Worm (Caenorhabditis elegans) whole organism, young adult: Measurements from ENCODE around the gene F25H8.2.
A peak's percentile ranks its signal among the peaks of the same experiment; 100 is the strongest.

ENCODE experiments used
- B0035.1 ChIP-seq: sonication (generic microtip); optimal IDR thresholded peaks from 2 replicates; lab custom pipeline; 2016; ENCODE audit warnings: missing genetic modification characterization, mild to moderate bottlenecking, missing compliant biosample characterization, missing genotype, missing genetic modification reagents
- B0261.1 ChIP-seq: sonication (generic microtip); optimal IDR thresholded peaks from 2 replicates; lab custom pipeline; 2016; ENCODE audit warnings: mild to moderate bottlenecking, missing genetic modification characterization, moderate library complexity, missing compliant biosample characterization
- C06A6.2 ChIP-seq: fragments of 200-800 bp; sonication (Bioruptor generic); conservative IDR thresholded peaks from 2 replicates; pipeline ENCODE4 v1.3.6; 2022; ENCODE audit warnings: missing genetic modification characterization, missing compliant biosample characterization
- D2030.7 ChIP-seq: fragments of 200-800 bp; sonication (Bioruptor generic); IDR thresholded peaks from 2 replicates; pipeline ENCODE4 v1.3.6; 2022; ENCODE audit warnings: missing genetic modification reagents, missing genetic modification characterization, missing compliant biosample characterization
- F10E7.11 ChIP-seq: sonication (generic microtip); optimal IDR thresholded peaks from 2 replicates; lab custom pipeline; 2017; ENCODE audit warnings: mild to moderate bottlenecking, missing genetic modification characterization, moderate library complexity, missing compliant biosample characterization
- F23B12.7 ChIP-seq: sonication (generic microtip); optimal IDR thresholded peaks from 2 replicates; lab custom pipeline; 2017; ENCODE audit warnings: missing genetic modification characterization, mild to moderate bottlenecking, missing compliant biosample characterization, antibody characterized with exemption, moderate library complexity; ENCODE audit not compliant: insufficient read depth
- F52B5.7 ChIP-seq: sonication (generic microtip); optimal IDR thresholded peaks from 2 replicates; lab custom pipeline; 2016; ENCODE audit warnings: mild to moderate bottlenecking, missing genetic modification characterization, missing compliant biosample characterization
- F55B11.4 ChIP-seq: sonication (generic microtip); optimal IDR thresholded peaks from 2 replicates; lab custom pipeline; 2016; ENCODE audit warnings: missing compliant biosample characterization, missing genetic modification characterization, borderline replicate concordance; ENCODE audit not compliant: insufficient read depth
- K12H6.12 ChIP-seq: fragments of 200-800 bp; sonication (Bioruptor generic); optimal IDR thresholded peaks from 2 replicates; lab custom pipeline; 2018; ENCODE audit warnings: mild to moderate bottlenecking, missing genetic modification characterization, missing compliant biosample characterization
- Y53G8AR.9 ChIP-seq: fragments of 200-800 bp; sonication (Bioruptor generic); conservative IDR thresholded peaks from 2 replicates; pipeline ENCODE4 v1.3.6; 2022; ENCODE audit warnings: missing genetic modification reagents, missing genetic modification characterization, missing compliant biosample characterization
- Y56A3A.18 ChIP-seq: fragments of 200-800 bp; sonication (Bioruptor generic); IDR thresholded peaks from 2 replicates; pipeline ENCODE4 v1.3.6; 2022; ENCODE audit warnings: missing genetic modification reagents, missing genetic modification characterization, missing compliant biosample characterization
- Y67H2A.10 ChIP-seq: fragments of 200-800 bp; sonication (Bioruptor generic); conservative IDR thresholded peaks from 2 replicates; pipeline ENCODE4 v1.3.6; 2022; ENCODE audit warnings: missing genetic modification reagents, missing genetic modification characterization, missing compliant biosample characterization
- ZK185.1 ChIP-seq: sonication (generic microtip); optimal IDR thresholded peaks from 2 replicates; lab custom pipeline; 2016; ENCODE audit warnings: mild to moderate bottlenecking, missing genetic modification characterization, missing compliant biosample characterization; ENCODE audit not compliant: poor library complexity, severe bottlenecking
- attf-6 ChIP-seq: fragments of 200-800 bp; sonication (Bioruptor generic); IDR thresholded peaks from 2 replicates; pipeline ENCODE4 v1.3.6; 2022; ENCODE audit warnings: missing genetic modification reagents, missing genetic modification characterization, missing compliant biosample characterization
- ceh-100 ChIP-seq: fragments of 200-800 bp; sonication (Bioruptor generic); IDR thresholded peaks from 2 replicates; pipeline ENCODE4 v1.3.6; 2022; ENCODE audit warnings: missing genetic modification reagents, missing genetic modification characterization, missing compliant biosample characterization
- ceh-27 ChIP-seq: fragments of 200-800 bp; sonication (Bioruptor generic); optimal IDR thresholded peaks from 2 replicates; lab custom pipeline; 2018; ENCODE audit warnings: mild to moderate bottlenecking, missing genetic modification characterization, moderate library complexity, missing compliant biosample characterization
- ceh-79 ChIP-seq: sonication (generic microtip); optimal IDR thresholded peaks from 2 replicates; lab custom pipeline; 2017; ENCODE audit warnings: mild to moderate bottlenecking, missing genetic modification characterization, missing compliant biosample characterization
- egl-18 ChIP-seq: fragments of 200-800 bp; sonication (Bioruptor generic); IDR thresholded peaks from 2 replicates; pipeline ENCODE4 v1.3.6; 2022; ENCODE audit warnings: missing genetic modification reagents, missing genetic modification characterization, missing compliant biosample characterization
- egl-44 ChIP-seq: fragments of 200-800 bp; sonication (Bioruptor generic); IDR thresholded peaks from 2 replicates; pipeline ENCODE4 v1.3.6; 2022; ENCODE audit warnings: missing genetic modification reagents, missing genetic modification characterization, missing compliant biosample characterization
- egrh-3 ChIP-seq: fragments of 200-800 bp; sonication (Bioruptor generic); IDR thresholded peaks from 2 replicates; pipeline ENCODE4 v1.3.6; 2022; ENCODE audit warnings: missing genetic modification reagents, missing genetic modification characterization, missing compliant biosample characterization
- hlh-12 ChIP-seq: sonication (generic microtip); optimal IDR thresholded peaks from 2 replicates; lab custom pipeline; 2016; ENCODE audit warnings: missing genetic modification characterization, missing compliant biosample characterization
- hmg-20 ChIP-seq: fragments of 200-800 bp; sonication (Bioruptor generic); IDR thresholded peaks from 2 replicates; pipeline ENCODE4 v1.3.6; 2022; ENCODE audit warnings: missing genetic modification reagents, missing genetic modification characterization, missing compliant biosample characterization
- hsf-1 ChIP-seq: fragments of 200-800 bp; sonication (Bioruptor generic); IDR thresholded peaks from 2 replicates; pipeline ENCODE4 v1.3.6; 2022; ENCODE audit warnings: missing genetic modification reagents, missing genetic modification characterization, missing compliant biosample characterization
- lin-40 ChIP-seq: sonication (generic microtip); optimal IDR thresholded peaks from 2 replicates; lab custom pipeline; 2016; ENCODE audit warnings: missing genetic modification characterization, mild to moderate bottlenecking, missing compliant biosample characterization, missing genotype, missing genetic modification reagents
- lsy-27 ChIP-seq: sonication (generic microtip); optimal IDR thresholded peaks from 2 replicates; lab custom pipeline; 2017; ENCODE audit warnings: missing genetic modification characterization, mild to moderate bottlenecking, missing compliant biosample characterization, antibody characterized with exemption, missing genotype, borderline replicate concordance; ENCODE audit not compliant: insufficient read depth
- madf-10 ChIP-seq: sonication (generic microtip); optimal IDR thresholded peaks from 2 replicates; lab custom pipeline; 2016; ENCODE audit warnings: mild to moderate bottlenecking, missing genetic modification characterization, missing compliant biosample characterization
- madf-3 ChIP-seq: fragments of 200-800 bp; sonication (Bioruptor generic); IDR thresholded peaks from 2 replicates; pipeline ENCODE4 v1.3.6; 2022; ENCODE audit warnings: missing genetic modification reagents, missing genetic modification characterization, missing compliant biosample characterization
- madf-8 ChIP-seq: fragments of 200-800 bp; sonication (Bioruptor generic); conservative IDR thresholded peaks from 2 replicates; pipeline ENCODE4 v1.3.6; 2022; ENCODE audit warnings: missing genetic modification reagents, missing genetic modification characterization, missing compliant biosample characterization
- nfya-1 ChIP-seq: sonication (generic microtip); optimal IDR thresholded peaks from 2 replicates; lab custom pipeline; 2017; ENCODE audit warnings: antibody characterized with exemption, missing compliant biosample characterization, missing genetic modification characterization, borderline replicate concordance; ENCODE audit not compliant: insufficient read depth
- nhr-90 ChIP-seq: sonication (generic microtip); optimal IDR thresholded peaks from 2 replicates; lab custom pipeline; 2016; ENCODE audit warnings: missing genotype, mild to moderate bottlenecking, missing genetic modification characterization, missing compliant biosample characterization
- rcor-1 ChIP-seq: fragments of 200-800 bp; sonication (Bioruptor generic); IDR thresholded peaks from 2 replicates; pipeline ENCODE4 v1.3.6; 2022; ENCODE audit warnings: missing genetic modification reagents, missing genetic modification characterization, missing compliant biosample characterization
- rpc-1 ChIP-seq, 2 experiments: fragments of 150-350 bp in 1 of 2; sonication (generic microtip) in 1 of 2; optimal IDR thresholded peaks; 2 replicates each; lab custom pipeline; 2014 to 2018; ENCODE audit warnings: missing biosample characterization in 1 of 2, missing genetic modification characterization in 1 of 2, missing genetic modification reagents in 1 of 2, missing genotype in 1 of 2
- snpc-3.4 ChIP-seq: sonication (generic microtip); optimal IDR thresholded peaks from 2 replicates; lab custom pipeline; 2017; ENCODE audit warnings: missing genetic modification characterization, mild to moderate bottlenecking, missing compliant biosample characterization, antibody characterized with exemption, moderate library complexity, missing genotype, missing genetic modification reagents
- tlf-1 ChIP-seq: fragments of 200-800 bp; sonication (Bioruptor generic); optimal IDR thresholded peaks from 2 replicates; lab custom pipeline; 2018; ENCODE audit warnings: mild to moderate bottlenecking, missing genetic modification characterization, missing compliant biosample characterization
- zim-3 ChIP-seq: sonication (generic microtip); optimal IDR thresholded peaks from 2 replicates; lab custom pipeline; 2017; ENCODE audit warnings: mild to moderate bottlenecking, missing genetic modification characterization, moderate library complexity, missing compliant biosample characterization
- ztf-25 ChIP-seq: fragments of 200-800 bp; sonication (Bioruptor generic); IDR thresholded peaks from 2 replicates; pipeline ENCODE4 v1.3.6; 2022; ENCODE audit warnings: missing genetic modification reagents, missing genetic modification characterization, missing compliant biosample characterization

Gene F25H8.2

ce11 chrIV:9928180-9928896, 3.7 kb upstream of the F25H8.2 start, which contains the start of gene dur-1:
TSS of gene dur-1 (minus strand) at chrIV:9928230.
- TF ChIP-seq K12H6.12, result peak; percentile 25
- TF ChIP-seq rcor-1 (GFP tag; lab: Robert Waterston, UW), result no peak

DNA sequence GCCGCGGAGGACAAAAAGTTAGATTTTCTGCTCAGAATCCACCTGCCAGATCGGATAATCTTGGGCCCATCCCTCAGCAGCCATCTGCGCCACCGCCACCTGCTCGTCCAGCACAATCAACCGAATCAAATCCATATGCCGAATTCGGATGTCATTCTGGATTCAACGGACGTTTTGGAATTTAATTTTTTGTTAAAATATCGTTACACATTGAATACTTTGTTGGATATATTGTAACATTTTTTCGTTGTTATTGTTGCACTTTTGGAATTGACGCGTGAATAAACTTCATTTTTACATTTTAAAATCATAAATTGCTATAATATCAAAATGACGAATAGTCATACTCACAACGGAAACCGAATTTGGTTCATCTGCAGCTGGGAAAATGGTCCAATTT, 1.5 kb downstream of the F25H8.2 start, which contains the start of gene spe-29:
TSS of gene spe-29 (plus strand) at position 301 of the 400 bp plus-strand sequence.
- TF ChIP-seq B0261.1 (tag; lab: Kevin White, UChicago), result no peak
- TF ChIP-seq C06A6.2 (GFP tag; lab: Robert Waterston, UW), result no peak
- no peak for TF ChIP-seq egrh-3 (GFP tag; lab: Robert Waterston, UW)
- no peak for TF ChIP-seq F23B12.7
- TF ChIP-seq D2030.7 (GFP tag; lab: Robert Waterston, UW), result no peak

- TF ChIP-seq ceh-79 (tag; lab: Kevin White, UChicago) (no peak), madf-3 (GFP tag; lab: Robert Waterston, UW) (0 out of 2 replicates have a peak, but pooled peaks have one; percentile 15)
Measured at ce11 chrIV:9943214-9943613, 11.2 kb downstream of the F25H8.2 start.

- TF ChIP-seq F10E7.11 (tag; lab: Kevin White, UChicago) (no peak), F52B5.7 (tag; lab: Kevin White, UChicago) (no peak), madf-10 (tag; lab: Kevin White, UChicago) (no peak), B0035.1 (no peak), attf-6 (GFP tag; lab: Robert Waterston, UW) (no peak), F55B11.4 (tag; lab: Kevin White, UChicago) (no peak)
Measured at ce11 chrIV:9944279-9944678, 12.2 kb downstream of the F25H8.2 start.

DNA sequence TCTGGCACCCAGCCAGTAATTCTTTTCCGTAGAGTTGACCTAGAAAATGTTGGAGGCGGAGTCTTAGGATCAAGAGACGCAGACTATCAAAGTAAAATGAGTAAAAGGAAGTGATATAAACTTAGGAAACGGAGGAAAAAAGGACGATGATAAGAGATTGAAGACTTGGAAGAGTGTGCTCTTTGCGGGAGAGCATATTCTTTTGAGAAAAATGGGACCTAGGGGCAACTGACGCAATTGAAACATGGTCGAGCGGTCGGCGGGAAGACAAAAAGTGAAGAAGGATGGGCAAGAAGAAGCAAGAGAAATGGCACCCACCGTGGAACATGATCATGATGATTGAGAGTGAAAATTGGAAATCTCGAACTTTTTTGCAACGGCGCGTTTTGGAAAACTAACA, 16.0 kb downstream of the F25H8.2 start:
- no peak for TF ChIP-seq nfya-1 (tag; lab: Kevin White, UChicago)
- TF ChIP-seq hsf-1 (GFP tag; lab: Robert Waterston, UW), result no peak
- no peak for TF ChIP-seq ceh-27
- no peak for TF ChIP-seq lin-40 (tag; lab: Kevin White, UChicago)
- TF ChIP-seq F55B11.4 (tag; lab: Kevin White, UChicago), result no peak
- no peak for TF ChIP-seq madf-8
- no peak for TF ChIP-seq hmg-20 (GFP tag; lab: Robert Waterston, UW)
- TF ChIP-seq K12H6.12, result no peak
- TF ChIP-seq, all 124 proteins: peak for 0

DNA sequence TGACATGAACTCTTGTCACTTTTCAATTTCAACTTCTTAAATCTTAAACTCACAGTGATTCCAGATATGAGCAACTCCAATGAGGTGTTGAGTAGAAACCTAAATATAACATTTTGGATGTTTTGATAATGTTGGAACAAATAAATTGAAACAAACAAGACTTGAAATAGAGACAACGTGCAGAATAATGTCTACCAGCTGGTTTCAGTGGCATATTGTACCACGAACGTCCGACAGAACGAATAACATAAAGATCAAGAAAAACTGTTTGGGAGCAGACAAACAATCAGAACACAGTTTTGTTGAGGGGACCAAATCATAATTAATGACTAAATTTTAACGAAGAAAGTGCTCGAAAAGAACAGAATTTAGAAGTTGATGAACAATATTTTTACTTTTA, 21.3 kb downstream of the F25H8.2 start, which contains the start of gene gon-1:
TSS of gene gon-1 (minus strand) at position 101 of the 400 bp plus-strand sequence.
- TF ChIP-seq Y56A3A.18, result no peak
- no peak for TF ChIP-seq ZK185.1 (tag; lab: Kevin White, UChicago)
- no peak for TF ChIP-seq lsy-27 (tag; lab: Kevin White, UChicago)
- no peak for TF ChIP-seq zim-3 (tag; lab: Kevin White, UChicago)

ce11 chrIV:9963945-9964344, 31.9 kb downstream of the F25H8.2 start, which contains the start of gene T13H10.2:
TSS of gene T13H10.2 (plus strand) at chrIV:9964245.
- no peak for TF ChIP-seq hlh-12
- no peak for TF ChIP-seq tlf-1 (GFP tag; lab: Kevin White, UChicago)
- TF ChIP-seq Y53G8AR.9 (GFP tag; lab: Robert Waterston, UW), result no peak
- no peak for TF ChIP-seq nhr-90 (tag; lab: Kevin White, UChicago)
- TF ChIP-seq snpc-3.4 (tag; lab: Kevin White, UChicago), result no peak
- TF ChIP-seq ztf-25 (GFP tag; lab: Robert Waterston, UW), result no peak
- no peak for TF ChIP-seq rpc-1 (optimal IDR thresholded peaks at IDR 0.05; lab: Kevin White, UChicago)
- no peak for TF ChIP-seq rpc-1 (tag; optimal IDR thresholded peaks at IDR 0.05; lab: Kevin White, UChicago)
- TF ChIP-seq egl-18 (GFP tag; lab: Robert Waterston, UW), result no peak
- TF ChIP-seq ceh-100 (GFP tag; lab: Robert Waterston, UW), result no peak
- no peak for TF ChIP-seq Y67H2A.10 (GFP tag; lab: Robert Waterston, UW)
- TF ChIP-seq egl-44 (GFP tag; lab: Robert Waterston, UW), result no peak
